Worm (Caenorhabditis elegans) whole organism, mixed stage, embryonic: Measurements from ENCODE around the gene F14D7.9.

Experiments
- lsy-2 ChIP-seq: fragments of 150-350 bp; optimal IDR thresholded peaks from 2 replicates; lab custom pipeline; 2014; ENCODE audit warnings: missing biosample characterization, missing genetic modification characterization
- ztf-11 ChIP-seq: fragments of 150-350 bp; optimal IDR thresholded peaks from 2 replicates; lab custom pipeline; 2014; ENCODE audit warnings: missing biosample characterization, missing genetic modification characterization

DNA sequence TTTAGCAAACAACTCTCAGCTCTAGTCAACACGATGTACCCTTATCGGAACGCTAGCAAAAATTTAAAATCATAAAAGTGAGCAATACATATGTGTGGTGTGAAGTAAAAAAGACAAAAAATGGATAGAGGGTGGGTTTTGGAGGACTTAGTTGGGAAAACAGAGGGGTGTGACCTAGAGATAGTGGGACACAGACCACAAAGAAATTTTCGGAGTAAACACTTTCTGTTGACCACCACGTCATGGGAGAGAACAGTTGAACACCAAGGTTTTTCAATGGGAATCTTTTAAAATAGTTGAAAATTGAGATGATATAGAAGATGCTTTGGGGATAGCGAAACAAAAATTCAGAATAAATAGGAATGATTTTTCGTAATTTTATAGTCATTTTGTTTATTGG is 22.7 kb downstream of the F14D7.9 start:
- TF ChIP-seq lsy-2 (tag; lab: Kevin White, UChicago) = no peak
- no peak for TF ChIP-seq ztf-11 (tag; lab: Kevin White, UChicago)
